Worm (Caenorhabditis elegans): ENCODE data around the gene C55A6.12.

Gene C55A6.12

DNA sequence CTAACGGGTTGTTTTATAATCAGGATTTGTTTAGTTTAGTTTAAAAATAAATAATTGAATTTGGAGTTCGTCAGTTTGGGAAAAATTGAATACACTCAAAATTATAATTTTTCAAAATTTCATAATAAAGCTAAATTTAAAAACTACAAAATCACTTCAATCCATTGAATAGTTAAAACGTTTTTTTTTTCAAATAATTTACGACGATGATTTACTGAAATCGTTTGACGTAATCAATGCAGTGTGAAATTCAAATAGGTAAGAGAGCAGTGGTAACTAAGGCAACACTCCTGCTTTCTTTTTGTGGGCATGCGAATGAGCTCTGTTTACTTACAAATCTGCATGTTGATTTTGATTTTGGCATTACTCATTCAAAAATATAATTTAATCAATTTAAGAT is 42.3 kb upstream of the C55A6.12 start, which contains the start of gene F38B7.10:
Gene F38B7.10, plus strand, starts transcription at position 301 of the 400 bp plus-strand sequence.
- no peak for TF ChIP-seq tbx-7 (tag; optimal IDR thresholded peaks at IDR 0.05)
- no peak for TF ChIP-seq hlh-8 (tag; optimal IDR thresholded peaks at IDR 0.05)
- TF ChIP-seq ceh-19 (GFP tag; optimal IDR thresholded peaks at IDR 0.05): no peak
- TF ChIP-seq Y22D7AL.16 (tag; optimal IDR thresholded peaks at IDR 0.05): no peak
- TF ChIP-seq pat-9 (tag; optimal IDR thresholded peaks at IDR 0.05): no peak
- no peak for TF ChIP-seq gmeb-2 (tag; optimal IDR thresholded peaks at IDR 0.05)
- no peak for TF ChIP-seq ceh-45 (GFP tag; IDR thresholded peaks at IDR 0.05)
- no peak for TF ChIP-seq ahr-1 (tag; optimal IDR thresholded peaks at IDR 0.05)
- TF ChIP-seq syd-9 (tag; optimal IDR thresholded peaks at IDR 0.05): no peak
- no peak for TF ChIP-seq zip-5 (tag; optimal IDR thresholded peaks at IDR 0.05)
- no peak for TF ChIP-seq ceh-34 (tag; optimal IDR thresholded peaks at IDR 0.05)
- no peak for TF ChIP-seq odd-2 (tag; optimal IDR thresholded peaks at IDR 0.05)
- no peak for TF ChIP-seq ets-4 (tag; optimal IDR thresholded peaks at IDR 0.05)

DNA sequence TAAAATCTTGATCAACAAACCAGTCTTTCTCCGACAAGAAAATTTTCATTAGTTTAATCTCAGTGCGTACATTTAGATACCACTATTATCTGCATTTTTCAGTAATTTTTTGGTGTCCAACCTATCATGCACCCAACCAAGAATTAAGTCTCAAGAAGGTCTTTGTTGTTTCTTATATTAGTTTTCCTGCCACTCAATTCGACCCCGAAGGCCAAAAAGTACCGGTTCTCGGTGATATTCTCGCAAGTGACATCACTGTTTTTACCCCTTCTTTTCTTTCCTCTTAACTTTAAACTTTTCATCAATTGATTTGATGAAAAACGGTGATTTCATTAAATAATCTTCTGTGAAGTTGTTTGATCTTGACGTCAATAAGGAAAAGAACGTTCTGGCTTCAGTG is 40.6 kb upstream of the C55A6.12 start, which contains the start of gene F38B7.2:
Gene F38B7.2, plus strand, starts transcription at position 400 of the 400 bp plus-strand sequence.
- TF ChIP-seq sdc-2 (tag; optimal IDR thresholded peaks at IDR 0.05) (no peak), fax-1 (tag; optimal IDR thresholded peaks at IDR 0.05) (no peak), madf-2 (tag; optimal IDR thresholded peaks at IDR 0.05) (no peak), eyg-1 (tag; optimal IDR thresholded peaks at IDR 0.05) (no peak), tbx-2 (tag; optimal IDR thresholded peaks at IDR 0.05) (no peak), npax-4 (tag; optimal IDR thresholded peaks at IDR 0.05) (no peak), pros-1 (tag; optimal IDR thresholded peaks at IDR 0.05) (no peak)

DNA sequence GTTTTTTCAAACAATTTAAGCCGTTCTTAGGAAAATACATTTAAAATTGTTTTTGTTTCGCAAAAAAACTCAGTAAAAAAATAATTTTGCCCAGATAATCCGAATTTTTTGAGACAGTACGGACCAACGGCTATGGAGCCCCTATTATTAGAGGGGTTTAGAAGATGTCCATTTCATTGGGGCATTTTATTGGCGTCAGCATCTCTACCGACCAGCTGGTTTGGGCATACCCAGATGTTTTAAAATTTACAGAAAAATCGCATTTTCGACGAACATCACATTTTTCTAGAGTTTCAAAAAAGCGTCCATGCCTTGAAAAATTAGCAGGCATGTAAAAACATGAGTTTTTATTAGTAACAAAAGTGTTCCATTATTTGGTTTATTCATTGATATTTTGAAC is 38.4 kb upstream of the C55A6.12 start:
- TF ChIP-seq pha-4 (tag; optimal IDR thresholded peaks at IDR 0.05) (no peak), C38D4.7 (GFP tag; optimal IDR thresholded peaks at IDR 0.05) (peak; percentile 24)

DNA sequence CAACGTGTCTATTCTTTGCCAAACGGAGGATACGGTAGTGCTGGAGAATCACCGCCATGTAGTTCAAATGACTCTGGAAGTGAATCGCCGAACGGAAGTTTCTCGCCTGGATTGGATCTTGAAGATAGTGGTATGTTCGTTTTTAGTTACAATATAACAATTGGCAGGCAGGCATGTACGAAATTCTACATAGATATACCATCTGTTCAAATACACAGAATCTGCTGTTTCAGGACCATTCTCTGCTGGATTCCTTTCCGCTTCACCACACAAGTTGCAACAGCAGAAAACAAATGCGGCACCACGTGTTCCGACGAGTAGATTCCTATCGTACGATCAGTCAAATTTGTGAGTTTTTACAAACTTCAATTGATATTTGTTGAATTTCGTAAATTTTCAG is 36.6 kb upstream of the C55A6.12 start:
- no peak for TF ChIP-seq pha-2 (tag; optimal IDR thresholded peaks at IDR 0.05)
- TF ChIP-seq ref-2 (tag; optimal IDR thresholded peaks at IDR 0.05): no peak
- no peak for TF ChIP-seq hlh-6 (tag; optimal IDR thresholded peaks at IDR 0.05)
- TF ChIP-seq pax-1 (tag; optimal IDR thresholded peaks at IDR 0.05): no peak
- no peak for TF ChIP-seq zip-5 (tag; optimal IDR thresholded peaks at IDR 0.05)
- TF ChIP-seq lim-6 (tag; optimal IDR thresholded peaks at IDR 0.05): no peak
- TF ChIP-seq ceh-6 (GFP tag; optimal IDR thresholded peaks at IDR 0.05): no peak
- TF ChIP-seq hlh-30 (tag; optimal IDR thresholded peaks at IDR 0.05; ENCODE audit: insufficient read depth): no peak
- no peak for TF ChIP-seq nhr-232 (tag; optimal IDR thresholded peaks at IDR 0.05)
- TF ChIP-seq lin-11 (tag; optimal IDR thresholded peaks at IDR 0.05): no peak

DNA sequence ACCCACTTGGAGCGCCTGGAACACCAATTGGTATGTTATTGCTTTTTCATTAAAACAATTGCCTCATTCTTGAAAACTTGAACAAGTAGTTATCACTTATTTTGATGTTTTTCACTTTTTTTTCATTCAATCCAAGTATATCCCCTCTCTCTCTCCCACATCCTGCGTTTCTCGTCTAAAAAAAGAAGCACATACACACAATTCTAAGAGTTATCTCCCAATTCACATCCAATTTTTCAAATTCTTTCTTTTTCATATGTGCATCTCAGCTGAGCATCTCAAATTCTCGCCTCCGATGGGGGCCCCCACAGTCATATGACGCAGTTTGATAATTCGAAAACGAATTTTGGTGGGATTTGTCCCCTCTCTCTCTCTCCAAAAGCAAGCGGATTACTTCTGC is 33.7 kb upstream of the C55A6.12 start:
- TF ChIP-seq ceh-2 (tag; optimal IDR thresholded peaks at IDR 0.05) (no peak), Y22D7AL.16 (tag; optimal IDR thresholded peaks at IDR 0.05) (no peak), elt-2 (tag; optimal IDR thresholded peaks at IDR 0.05) (no peak), ceh-48 (tag; optimal IDR thresholded peaks at IDR 0.05) (no peak), gmeb-2 (tag; optimal IDR thresholded peaks at IDR 0.05) (no peak), unc-42 (tag; optimal IDR thresholded peaks at IDR 0.05) (peak; percentile 58), ceh-14 (tag; optimal IDR thresholded peaks at IDR 0.05) (no peak)
